Fruit fly (Drosophila melanogaster) whole organism, embryonic: ENCODE results near the gene BNIP3.

Experiments used
- Adf1 ChIP-seq: fragments of 200-800 bp; sonication (Bioruptor generic); IDR thresholded peaks from 2 replicates; pipeline ENCODE4 v1.3.6; 2022; ENCODE audit warnings: missing biosample characterization, missing genetic modification characterization
- Bgb ChIP-seq: fragments of 200-800 bp; sonication (Bioruptor generic); IDR thresholded peaks from 2 replicates; pipeline ENCODE4 v1.3.6; 2022; ENCODE audit warnings: missing biosample characterization, missing genetic modification characterization; ENCODE audit not compliant: partially characterized antibody
- CG10147 ChIP-seq: fragments of 200-800 bp; sonication (Bioruptor generic); optimal IDR thresholded peaks from 2 replicates; lab custom pipeline; 2019; ENCODE audit warnings: missing biosample characterization, mild to moderate bottlenecking, missing genetic modification characterization, moderate library complexity
- CG10959 ChIP-seq: fragments of 200-800 bp; sonication (Bioruptor generic); IDR thresholded peaks from 2 replicates; pipeline ENCODE4 v1.3.6; 2022; ENCODE audit warnings: missing biosample characterization, missing genetic modification characterization
- CG11560 ChIP-seq: fragments of 200-800 bp; sonication (Bioruptor generic); IDR thresholded peaks from 3 replicates; pipeline ENCODE4 v1.3.6; 2022; ENCODE audit warnings: missing biosample characterization, missing genetic modification characterization
- CG13296 ChIP-seq: fragments of 200-800 bp; sonication (Bioruptor generic); optimal IDR thresholded peaks from 3 replicates; lab custom pipeline; 2018; ENCODE audit warnings: missing biosample characterization, mild to moderate bottlenecking, missing genetic modification characterization
- CG13775 ChIP-seq: fragments of 200-800 bp; sonication (Bioruptor generic); optimal IDR thresholded peaks from 3 replicates; lab custom pipeline; 2017; ENCODE audit warnings: missing biosample characterization, mild to moderate bottlenecking, missing genetic modification characterization
- CG14050 ChIP-seq: fragments of 200-800 bp; sonication (Bioruptor generic); IDR thresholded peaks from 3 replicates; pipeline ENCODE4 v1.3.6; 2022; ENCODE audit warnings: missing biosample characterization, missing genetic modification characterization
- CG16813 ChIP-seq: fragments of 200-800 bp; sonication (Bioruptor generic); IDR thresholded peaks from 3 replicates; pipeline ENCODE4 v1.3.6; 2022; ENCODE audit warnings: missing biosample characterization, missing genetic modification characterization; ENCODE audit not compliant: partially characterized antibody
- CG18262 ChIP-seq: fragments of 200-800 bp; optimal IDR thresholded peaks from 3 replicates; lab custom pipeline; 2019; ENCODE audit warnings: missing biosample characterization, mild to moderate bottlenecking, missing genetic modification characterization, moderate library complexity
- CG18764 ChIP-seq: fragments of 200-800 bp; sonication (Bioruptor generic); optimal IDR thresholded peaks from 3 replicates; lab custom pipeline; 2016; ENCODE audit warnings: missing biosample characterization, missing genetic modification characterization
- CG2116 ChIP-seq: fragments of 200-800 bp; sonication (Bioruptor generic); optimal IDR thresholded peaks from 3 replicates; lab custom pipeline; 2018; ENCODE audit warnings: missing biosample characterization, mild to moderate bottlenecking, missing genetic modification characterization
- CG2678 ChIP-seq: fragments of 200-800 bp; sonication (Bioruptor generic); optimal IDR thresholded peaks from 3 replicates; lab custom pipeline; 2019; ENCODE audit warnings: missing biosample characterization, mild to moderate bottlenecking, missing genetic modification characterization, moderate library complexity
- CG2712 ChIP-seq: fragments of 200-800 bp; optimal IDR thresholded peaks from 3 replicates; lab custom pipeline; 2019; ENCODE audit warnings: missing biosample characterization, mild to moderate bottlenecking, missing genetic modification characterization, moderate library complexity
- CG31441 ChIP-seq: fragments of 200-800 bp; sonication (Bioruptor generic); IDR thresholded peaks from 2 replicates; pipeline ENCODE4 v1.3.6; 2022; ENCODE audit warnings: missing biosample characterization, missing genetic modification characterization
- CG33213 ChIP-seq: fragments of 200-800 bp; sonication (Bioruptor generic); optimal IDR thresholded peaks from 3 replicates; lab custom pipeline; 2016; ENCODE audit warnings: missing biosample characterization, missing genetic modification characterization
- CG34422 ChIP-seq: fragments of 200-800 bp; sonication (Bioruptor generic); IDR thresholded peaks from 3 replicates; pipeline ENCODE4 v1.3.6; 2022; ENCODE audit warnings: missing biosample characterization, missing genetic modification characterization
- CG7839 ChIP-seq: fragments of 200-800 bp; sonication (Bioruptor generic); optimal IDR thresholded peaks from 3 replicates; lab custom pipeline; 2018; ENCODE audit warnings: missing biosample characterization, mild to moderate bottlenecking, missing genetic modification characterization, moderate library complexity
- CG7963 ChIP-seq: fragments of 200-800 bp; sonication (Bioruptor generic); IDR thresholded peaks from 3 replicates; pipeline ENCODE4 v1.3.6; 2022; ENCODE audit warnings: missing biosample characterization, missing genetic modification characterization; ENCODE audit not compliant: partially characterized antibody
- CG8765 ChIP-seq: fragments of 200-800 bp; sonication (Bioruptor generic); IDR thresholded peaks from 2 replicates; pipeline ENCODE4 v1.3.6; 2022; ENCODE audit warnings: missing biosample characterization, missing genetic modification characterization
- CG9797 ChIP-seq: fragments of 200-800 bp; sonication (Bioruptor generic); optimal IDR thresholded peaks from 3 replicates; lab custom pipeline; 2018; ENCODE audit warnings: missing biosample characterization, mild to moderate bottlenecking, missing genetic modification characterization
- Dek ChIP-seq: fragments of 200-800 bp; sonication (Bioruptor generic); optimal IDR thresholded peaks from 3 replicates; lab custom pipeline; 2019; ENCODE audit warnings: missing biosample characterization, mild to moderate bottlenecking, missing genetic modification characterization, moderate library complexity
- Dll ChIP-seq: fragments of 200-800 bp; sonication (Bioruptor generic); IDR thresholded peaks from 4 replicates; pipeline ENCODE4 v1.3.6; 2022; ENCODE audit warnings: missing biosample characterization, missing genetic modification characterization; ENCODE audit not compliant: partially characterized antibody
- Dp ChIP-seq: fragments of 200-800 bp; sonication (Bioruptor generic); optimal IDR thresholded peaks from 2 replicates; lab custom pipeline; 2018; ENCODE audit warnings: missing biosample characterization, mild to moderate bottlenecking, missing genetic modification characterization, moderate library complexity
- E2f2 ChIP-seq: fragments of 200-800 bp; sonication (Bioruptor generic); IDR thresholded peaks from 2 replicates; pipeline ENCODE4 v1.3.6; 2022; ENCODE audit warnings: missing biosample characterization, missing genetic modification characterization
- Ets97D ChIP-seq: fragments of 200-800 bp; sonication (Bioruptor generic); optimal IDR thresholded peaks from 3 replicates; lab custom pipeline; 2016; ENCODE audit warnings: missing biosample characterization, missing genetic modification characterization
- HHEX ChIP-seq: fragments of 200-800 bp; sonication (Bioruptor generic); optimal IDR thresholded peaks from 3 replicates; lab custom pipeline; 2017; ENCODE audit warnings: missing biosample characterization, mild to moderate bottlenecking, missing genetic modification characterization, missing genetic modification reagents
- Hey ChIP-seq: fragments of 200-800 bp; sonication (Bioruptor generic); optimal IDR thresholded peaks from 3 replicates; lab custom pipeline; 2018; ENCODE audit warnings: missing biosample characterization, mild to moderate bottlenecking, missing genetic modification characterization
- HmgZ ChIP-seq: fragments of 200-800 bp; sonication (Bioruptor generic); optimal IDR thresholded peaks from 2 replicates; lab custom pipeline; 2018; ENCODE audit warnings: missing biosample characterization, mild to moderate bottlenecking, missing genetic modification characterization
- Rx ChIP-seq: fragments of 200-800 bp; sonication (Bioruptor generic); IDR thresholded peaks from 2 replicates; pipeline ENCODE4 v1.3.6; 2022; ENCODE audit warnings: missing biosample characterization, missing genetic modification characterization
- Spps ChIP-seq: fragments of 200-800 bp; sonication (Bioruptor generic); optimal IDR thresholded peaks from 2 replicates; lab custom pipeline; 2018; ENCODE audit warnings: missing biosample characterization, mild to moderate bottlenecking, missing genetic modification characterization
- Xrp1 ChIP-seq: fragments of 200-800 bp; sonication (Bioruptor generic); IDR thresholded peaks from 2 replicates; pipeline ENCODE4 v1.3.6; 2022; ENCODE audit warnings: missing biosample characterization, missing genetic modification characterization
- aop ChIP-seq: fragments of 200-800 bp; sonication (Bioruptor generic); IDR thresholded peaks from 2 replicates; pipeline ENCODE4 v1.3.6; 2022; ENCODE audit warnings: missing biosample characterization, missing genetic modification characterization
- br ChIP-seq: fragments of >200 bp; optimal IDR thresholded peaks from 2 replicates; lab custom pipeline; 2017
- chm ChIP-seq: fragments of 200-800 bp; sonication (Bioruptor generic); IDR thresholded peaks from 2 replicates; pipeline ENCODE4 v1.3.6; 2022; ENCODE audit warnings: missing biosample characterization, missing genetic modification characterization
- chn ChIP-seq: fragments of 200-800 bp; sonication (Bioruptor generic); optimal IDR thresholded peaks from 2 replicates; lab custom pipeline; 2016; ENCODE audit warnings: missing biosample characterization, missing genetic modification characterization
- corto ChIP-seq: fragments of 200-800 bp; sonication (Bioruptor generic); optimal IDR thresholded peaks from 2 replicates; lab custom pipeline; 2016; ENCODE audit warnings: missing biosample characterization, mild to moderate bottlenecking, missing genetic modification characterization, moderate library complexity
- disco-r ChIP-seq: fragments of 200-800 bp; sonication (Bioruptor generic); optimal IDR thresholded peaks from 2 replicates; lab custom pipeline; 2016; ENCODE audit warnings: missing biosample characterization, missing genetic modification characterization
- dpn ChIP-seq, 2 experiments: fragments of 200-800 bp; sonication (Bioruptor generic); optimal IDR thresholded peaks; 3 replicates each; lab custom pipeline; 2016; ENCODE audit warnings: missing biosample characterization in 2 of 2, missing genetic modification characterization in 2 of 2
- grau ChIP-seq: fragments of 200-800 bp; optimal IDR thresholded peaks from 3 replicates; lab custom pipeline; 2019; ENCODE audit warnings: missing biosample characterization, mild to moderate bottlenecking, missing genetic modification characterization, moderate library complexity
- inv ChIP-seq: fragments of 200-800 bp; sonication (Bioruptor generic); IDR thresholded peaks from 2 replicates; pipeline ENCODE4 v1.3.6; 2022; ENCODE audit warnings: missing biosample characterization, missing genetic modification characterization; ENCODE audit not compliant: partially characterized antibody
- lab ChIP-seq: fragments of 200-800 bp; sonication (Bioruptor generic); optimal IDR thresholded peaks from 3 replicates; lab custom pipeline; 2017; ENCODE audit warnings: missing biosample characterization, missing genetic modification characterization, mild to moderate bottlenecking, moderate library complexity, missing genetic modification reagents
- otp ChIP-seq: fragments of 200-800 bp; sonication (Bioruptor generic); IDR thresholded peaks from 3 replicates; pipeline ENCODE4, ENCODE4 v1.3.6; 2022; ENCODE audit warnings: missing biosample characterization, missing genetic modification characterization
- pita ChIP-seq: fragments of 200-800 bp; sonication (Bioruptor generic); optimal IDR thresholded peaks from 2 replicates; lab custom pipeline; 2017; ENCODE audit warnings: missing biosample characterization, mild to moderate bottlenecking, missing genetic modification characterization
- prd ChIP-seq, 3 experiments: fragments of >200 bp in 2 of 3; fragments of 200-800 bp in 1 of 3; sonication (Bioruptor generic) in 1 of 3; optimal IDR thresholded peaks in 2 of 3; IDR thresholded peaks in 1 of 3; 2 replicates in 2 of 3; 3 replicates in 1 of 3; pipeline versions ENCODE4 v1.3.6 to Lab custom; 2017 to 2022; ENCODE audit warnings: missing biosample characterization in 1 of 3, missing genetic modification characterization in 1 of 3
- sug ChIP-seq: fragments of 200-800 bp; optimal IDR thresholded peaks from 2 replicates; lab custom pipeline; 2019; ENCODE audit warnings: missing biosample characterization, mild to moderate bottlenecking, missing genetic modification characterization, moderate library complexity
- tup ChIP-seq: fragments of 200-800 bp; sonication (Bioruptor generic); optimal IDR thresholded peaks from 2 replicates; lab custom pipeline; 2016; ENCODE audit warnings: missing biosample characterization, mild to moderate bottlenecking, missing genetic modification characterization, moderate library complexity
- unc-4 ChIP-seq: fragments of 200-800 bp; sonication (Bioruptor generic); IDR thresholded peaks from 2 replicates; pipeline ENCODE4 v1.3.6; 2022; ENCODE audit warnings: missing biosample characterization, missing genetic modification characterization; ENCODE audit not compliant: partially characterized antibody

BNIP3 gene

DNA sequence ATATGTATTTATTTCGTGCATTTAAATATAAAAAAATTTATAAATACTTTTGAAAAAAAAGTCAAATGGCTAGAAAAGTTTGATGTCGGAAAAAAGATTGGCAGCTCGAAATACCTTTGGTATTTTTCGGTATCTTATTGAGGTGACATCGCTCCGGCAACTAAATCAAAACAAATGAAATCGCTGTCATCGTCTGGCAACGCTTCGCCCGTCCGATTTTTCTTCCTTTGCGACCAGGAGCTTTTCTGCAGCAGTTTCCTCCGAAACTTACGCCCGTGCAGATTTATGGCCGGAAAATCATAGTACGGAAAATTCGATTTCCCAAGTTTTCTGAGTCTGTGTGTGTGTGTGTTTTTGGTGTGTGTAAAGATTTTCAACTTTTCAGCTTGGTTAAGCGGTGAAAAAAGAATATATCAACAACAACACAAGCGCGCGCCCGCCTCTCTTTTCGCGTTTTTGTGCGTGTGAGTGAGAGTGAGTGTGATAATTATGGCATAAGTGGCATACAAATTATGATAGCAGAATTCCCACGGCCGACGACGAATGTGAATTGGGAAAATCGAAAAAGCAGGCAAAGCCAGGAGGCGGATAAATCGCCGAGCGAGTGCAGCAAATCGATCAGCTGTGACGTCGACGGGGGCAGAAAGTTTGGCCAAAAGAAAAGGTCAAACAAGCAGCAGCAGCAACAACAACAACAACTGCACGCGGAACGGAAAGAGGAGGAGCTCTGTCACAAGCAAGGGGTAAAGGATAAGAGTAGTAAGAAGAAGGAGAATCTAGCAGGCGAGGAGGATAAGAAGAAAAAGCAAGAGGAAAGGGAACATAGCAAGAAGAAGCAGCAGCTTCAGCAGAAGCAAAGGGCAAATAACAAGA, 21.8 kb downstream of the BNIP3 start, which contains the start of gene CG32425 (continued):
- no peak for TF ChIP-seq CG13775 (GFP tag; lab: Kevin White, UChicago)
- TF ChIP-seq CG31441, result 0 out of 2 replicates have a peak, but pooled peaks have one; percentile 9
- peak; percentile 39 for TF ChIP-seq lab (GFP tag; lab: Kevin White, UChicago)
- TF ChIP-seq CG8765 (GFP tag; lab: Robert Waterston, UW), result no peak
- peak; percentile 27; the same call in 1 of the 2 replicates for TF ChIP-seq unc-4
- peak; percentile 51 for TF ChIP-seq E2f2
- TF ChIP-seq CG7963, result no peak
- TF ChIP-seq CG7839 (tag; lab: Kevin White, UChicago), result peak; percentile 18
- peak; percentile 61 for TF ChIP-seq Ets97D (GFP tag; lab: Kevin White, UChicago)
- TF ChIP-seq Dp (GFP tag; lab: Kevin White, UChicago), result peak; percentile 44
- no peak for TF ChIP-seq Spps (tag; lab: Kevin White, UChicago)
- peak; percentile 6 for TF ChIP-seq CG13296
- TF ChIP-seq HHEX (GFP tag; lab: Kevin White, UChicago), result no peak
- no peak for TF ChIP-seq chn
- no peak for TF ChIP-seq CG10959
- no peak for TF ChIP-seq disco-r
- no peak for TF ChIP-seq chm (GFP tag; lab: Robert Waterston, UW)
- TF ChIP-seq Bgb (GFP tag; lab: Robert Waterston, UW), result peak; percentile 22; the same call in 1 of the 2 replicates
- no peak for TF ChIP-seq CG16813
- no peak for TF ChIP-seq inv (GFP tag; lab: Robert Waterston, UW)
- peak; percentile 15 for TF ChIP-seq HmgZ (tag; lab: Kevin White, UChicago)
- no peak for TF ChIP-seq br (lab: Kevin White, UChicago)
- peak; percentile 2 for TF ChIP-seq Dek (tag; lab: Kevin White, UChicago)
- no peak for TF ChIP-seq CG18764
- TF ChIP-seq Hey (tag; lab: Kevin White, UChicago), result no peak
- TF ChIP-seq CG11560 (tag; lab: Robert Waterston, UW), result no peak
- TF ChIP-seq CG33213 (GFP tag; lab: Kevin White, UChicago), result peak; percentile 34
- peak; percentile 55; the same call in 2 of the 3 replicates for TF ChIP-seq CG34422
- no peak for TF ChIP-seq prd (optimal IDR thresholded peaks at IDR 0.05; lab: Kevin White, UChicago)
- TF ChIP-seq prd (GFP tag; IDR thresholded peaks at IDR 0.05; lab: Robert Waterston, UW), result no peak
- peak; percentile 23 for TF ChIP-seq CG2712 (tag; lab: Kevin White, UChicago)
- TF ChIP-seq tup (GFP tag; lab: Kevin White, UChicago), result no peak
- peak; percentile 14; the same call in 1 of the 2 replicates for TF ChIP-seq Xrp1 (GFP tag; lab: Robert Waterston, UW)
- TF ChIP-seq aop (GFP tag; lab: Robert Waterston, UW), result no peak
- TF ChIP-seq CG2116 (GFP tag; lab: Kevin White, UChicago), result peak; percentile 44
- TF ChIP-seq CG10147 (GFP tag; lab: Kevin White, UChicago), result no peak
- TF ChIP-seq otp (GFP tag; lab: Robert Waterston, UW), result no peak
- peak; percentile 35 for TF ChIP-seq CG9797 (GFP tag; lab: Kevin White, UChicago)
- no peak for TF ChIP-seq Rx (GFP tag; lab: Robert Waterston, UW)
- TF ChIP-seq sug (tag; lab: Kevin White, UChicago), result peak; percentile 15
- TF ChIP-seq CG14050 (GFP tag; lab: Robert Waterston, UW), result no peak
- peak; percentile 8 for TF ChIP-seq grau
- peak; percentile 17 for TF ChIP-seq CG18262 (tag; lab: Kevin White, UChicago)
- no peak for TF ChIP-seq CG2678 (tag; lab: Kevin White, UChicago)
- no peak for TF ChIP-seq corto (GFP tag; lab: Kevin White, UChicago)
- TF ChIP-seq Dll (GFP tag; lab: Robert Waterston, UW), result 0 out of 4 replicates have a peak, but pooled peaks have one; percentile 26
- no peak; the same call in 1 of the 2 replicates for TF ChIP-seq Adf1 (GFP tag; lab: Robert Waterston, UW)
- TF ChIP-seq dpn (GFP tag; optimal IDR thresholded peaks at IDR 0.05; lab: Kevin White, UChicago), result peak in 1 of 2 experiments; percentile 26
- TF ChIP-seq pita (GFP tag; lab: Kevin White, UChicago), result no peak
